Fruit fly (Drosophila melanogaster) whole organism, embryonic: ENCODE results near the gene CG3726.

ENCODE experiments used
- Atf6 ChIP-seq: fragments of 200-800 bp; sonication (Bioruptor generic); IDR thresholded peaks from 2 replicates; pipeline ENCODE4 v1.3.6; 2022; ENCODE audit warnings: missing biosample characterization, missing genetic modification characterization
- Awh ChIP-seq: fragments of 200-800 bp; sonication (Bioruptor generic); IDR thresholded peaks from 2 replicates; pipeline ENCODE4, ENCODE4 v1.3.6; 2022; ENCODE audit warnings: missing biosample characterization, missing genetic modification characterization
- CG10209 ChIP-seq: fragments of 200-800 bp; sonication (Bioruptor generic); optimal IDR thresholded peaks from 3 replicates; lab custom pipeline; 2017; ENCODE audit warnings: missing biosample characterization, mild to moderate bottlenecking, missing genetic modification characterization, missing genetic modification reagents
- CG10565 ChIP-seq: fragments of 200-800 bp; sonication (Bioruptor generic); optimal IDR thresholded peaks from 3 replicates; lab custom pipeline; 2016; ENCODE audit warnings: missing biosample characterization, mild to moderate bottlenecking, missing genetic modification characterization
- CG10979 ChIP-seq: fragments of 200-800 bp; sonication (Bioruptor generic); optimal IDR thresholded peaks from 2 replicates; lab custom pipeline; 2018; ENCODE audit warnings: missing biosample characterization, mild to moderate bottlenecking, missing genetic modification characterization, moderate library complexity
- CG12219 ChIP-seq: fragments of 200-800 bp; sonication (Bioruptor generic); optimal IDR thresholded peaks from 3 replicates; lab custom pipeline; 2018; ENCODE audit warnings: missing biosample characterization, mild to moderate bottlenecking, missing genetic modification characterization
- CG12659 ChIP-seq: fragments of 200-800 bp; sonication (Bioruptor generic); optimal IDR thresholded peaks from 3 replicates; lab custom pipeline; 2017; ENCODE audit warnings: mild to moderate bottlenecking, missing biosample characterization, missing genetic modification reagents, missing genetic modification characterization
- CG15011 ChIP-seq: fragments of 200-800 bp; sonication (Bioruptor generic); optimal IDR thresholded peaks from 3 replicates; lab custom pipeline; 2018; ENCODE audit warnings: missing biosample characterization, mild to moderate bottlenecking, missing genetic modification characterization
- CG1529 ChIP-seq: fragments of 200-800 bp; sonication (Bioruptor generic); optimal IDR thresholded peaks from 3 replicates; lab custom pipeline; 2018; ENCODE audit warnings: missing biosample characterization, missing genetic modification characterization
- CG16815 ChIP-seq: fragments of 200-800 bp; sonication (Bioruptor generic); optimal IDR thresholded peaks from 3 replicates; lab custom pipeline; 2017; ENCODE audit warnings: missing biosample characterization, mild to moderate bottlenecking, missing genetic modification characterization
- CG17359 ChIP-seq: fragments of 200-800 bp; sonication (Bioruptor generic); optimal IDR thresholded peaks from 3 replicates; lab custom pipeline; 2018; ENCODE audit warnings: missing biosample characterization, mild to moderate bottlenecking, missing genetic modification characterization, moderate library complexity
- CG17361 ChIP-seq: fragments of 200-800 bp; sonication (Bioruptor generic); IDR thresholded peaks from 3 replicates; pipeline ENCODE4 v1.3.6; 2022; ENCODE audit warnings: missing biosample characterization, missing genetic modification characterization
- CG17612 ChIP-seq: fragments of 200-800 bp; sonication (Bioruptor generic); IDR thresholded peaks from 2 replicates; pipeline ENCODE4 v1.3.6; 2022; ENCODE audit warnings: missing biosample characterization, missing genetic modification characterization
- CG18011 ChIP-seq: fragments of 200-800 bp; sonication (Bioruptor generic); optimal IDR thresholded peaks from 2 replicates; lab custom pipeline; 2017; ENCODE audit warnings: missing biosample characterization, missing genetic modification characterization, mild to moderate bottlenecking, moderate library complexity, missing genotype
- CG2199 ChIP-seq: fragments of 200-800 bp; sonication (Bioruptor generic); IDR thresholded peaks from 3 replicates; pipeline ENCODE4 v1.3.6; 2022; ENCODE audit warnings: missing biosample characterization, missing genetic modification characterization
- CG2678 ChIP-seq: fragments of 200-800 bp; sonication (Bioruptor generic); optimal IDR thresholded peaks from 3 replicates; lab custom pipeline; 2019; ENCODE audit warnings: missing biosample characterization, mild to moderate bottlenecking, missing genetic modification characterization, moderate library complexity
- CG31441 ChIP-seq: fragments of 200-800 bp; sonication (Bioruptor generic); IDR thresholded peaks from 2 replicates; pipeline ENCODE4 v1.3.6; 2022; ENCODE audit warnings: missing biosample characterization, missing genetic modification characterization
- CG34422 ChIP-seq: fragments of 200-800 bp; sonication (Bioruptor generic); IDR thresholded peaks from 3 replicates; pipeline ENCODE4 v1.3.6; 2022; ENCODE audit warnings: missing biosample characterization, missing genetic modification characterization
- CG3838 ChIP-seq: fragments of 200-800 bp; sonication (Bioruptor generic); optimal IDR thresholded peaks from 3 replicates; lab custom pipeline; 2016; ENCODE audit warnings: missing biosample characterization, missing genetic modification characterization
- CG3847 ChIP-seq: fragments of 200-800 bp; sonication (Bioruptor generic); IDR thresholded peaks from 2 replicates; pipeline ENCODE4 v1.3.6; 2022; ENCODE audit warnings: missing biosample characterization, missing genetic modification characterization
- CG4328 ChIP-seq: fragments of 200-800 bp; sonication (Bioruptor generic); optimal IDR thresholded peaks from 3 replicates; lab custom pipeline; 2017; ENCODE audit warnings: missing biosample characterization, missing genetic modification reagents, missing genetic modification characterization
- CG4360 ChIP-seq: fragments of 200-800 bp; sonication (Bioruptor generic); IDR thresholded peaks from 2 replicates; pipeline ENCODE4 v1.3.6; 2022; ENCODE audit warnings: missing biosample characterization, missing genetic modification characterization
- CG4730 ChIP-seq: fragments of 200-800 bp; sonication (Bioruptor generic); IDR thresholded peaks from 2 replicates; pipeline ENCODE4 v1.3.6; 2022; ENCODE audit warnings: missing biosample characterization, missing genetic modification characterization
- CG6254 ChIP-seq: fragments of 200-800 bp; sonication (Bioruptor generic); optimal IDR thresholded peaks from 3 replicates; lab custom pipeline; 2017; ENCODE audit warnings: mild to moderate bottlenecking, missing biosample characterization, missing genetic modification reagents, missing genetic modification characterization
- Chrac-16 ChIP-seq: fragments of 200-800 bp; sonication (Bioruptor generic); optimal IDR thresholded peaks from 3 replicates; lab custom pipeline; 2016; ENCODE audit warnings: missing biosample characterization, missing genetic modification characterization
- D ChIP-seq, 2 experiments: fragments of 200-800 bp in 1 of 2; fragments of >200 bp in 1 of 2; sonication (Bioruptor generic) in 1 of 2; optimal IDR thresholded peaks; 2 replicates in 1 of 2; 3 replicates in 1 of 2; lab custom pipeline; 2017; ENCODE audit warnings: mild to moderate bottlenecking in 1 of 2, missing biosample characterization in 1 of 2, missing genetic modification characterization in 1 of 2, missing genetic modification reagents in 1 of 2
- Doc2 ChIP-seq: fragments of 200-800 bp; sonication (Bioruptor generic); IDR thresholded peaks from 2 replicates; pipeline ENCODE4 v1.3.6; 2022; ENCODE audit warnings: missing biosample characterization, missing genetic modification characterization
- HmgD ChIP-seq: fragments of 200-800 bp; sonication (Bioruptor generic); optimal IDR thresholded peaks from 3 replicates; lab custom pipeline; 2016; ENCODE audit warnings: missing biosample characterization, missing genetic modification characterization
- Hmx ChIP-seq: fragments of 200-800 bp; sonication (Bioruptor generic); optimal IDR thresholded peaks from 2 replicates; lab custom pipeline; 2016; ENCODE audit warnings: missing biosample characterization, missing genetic modification characterization
- Hr51 ChIP-seq, 2 experiments: fragments of 200-800 bp; sonication (Bioruptor generic); optimal IDR thresholded peaks; 2 replicates in 1 of 2; 3 replicates in 1 of 2; lab custom pipeline; 2016 to 2018; ENCODE audit warnings: missing biosample characterization in 2 of 2, missing genetic modification characterization in 2 of 2, mild to moderate bottlenecking in 1 of 2, moderate library complexity in 1 of 2
- NC2β ChIP-seq: fragments of 200-800 bp; sonication (Bioruptor generic); optimal IDR thresholded peaks from 2 replicates; lab custom pipeline; 2016; ENCODE audit warnings: missing biosample characterization, missing genetic modification characterization
- NfI ChIP-seq: fragments of 200-800 bp; sonication (Bioruptor generic); optimal IDR thresholded peaks from 3 replicates; lab custom pipeline; 2018; ENCODE audit warnings: missing biosample characterization, mild to moderate bottlenecking, missing genetic modification characterization, moderate library complexity
- Poxn ChIP-seq: fragments of 200-800 bp; sonication (Bioruptor generic); IDR thresholded peaks from 2 replicates; pipeline ENCODE4 v1.3.6; 2022; ENCODE audit warnings: missing biosample characterization, missing genetic modification characterization
- Scr ChIP-seq: fragments of 200-800 bp; sonication (Bioruptor generic); IDR thresholded peaks from 2 replicates; pipeline ENCODE4 v1.3.6; 2022; ENCODE audit warnings: missing biosample characterization, missing genetic modification characterization; ENCODE audit not compliant: partially characterized antibody
- Tbp ChIP-seq: fragments of >200 bp; optimal IDR thresholded peaks from 2 replicates; lab custom pipeline; 2018; ENCODE audit warnings: missing biosample characterization, missing genetic modification characterization
- ara ChIP-seq: fragments of 200-800 bp; sonication (Bioruptor generic); IDR thresholded peaks from 2 replicates; pipeline ENCODE4 v1.3.6; 2022; ENCODE audit warnings: missing biosample characterization, missing genetic modification characterization
- bcd ChIP-seq: fragments of 200-800 bp; sonication (Bioruptor generic); optimal IDR thresholded peaks from 2 replicates; lab custom pipeline; 2017; ENCODE audit warnings: missing biosample characterization, mild to moderate bottlenecking, missing genetic modification characterization
- dati ChIP-seq: fragments of 200-800 bp; sonication (Bioruptor generic); IDR thresholded peaks from 2 replicates; pipeline ENCODE4 v1.3.6; 2022; ENCODE audit warnings: missing biosample characterization, missing genetic modification characterization
- dimm ChIP-seq: fragments of 200-800 bp; sonication (Bioruptor generic); IDR thresholded peaks from 2 replicates; pipeline ENCODE4 v1.3.6; 2022; ENCODE audit warnings: missing biosample characterization, missing genetic modification characterization
- dmrt11E ChIP-seq: fragments of 200-800 bp; sonication (Bioruptor generic); optimal IDR thresholded peaks from 3 replicates; lab custom pipeline; 2018; ENCODE audit warnings: missing biosample characterization, mild to moderate bottlenecking, missing genetic modification characterization, moderate library complexity
- dmrt99B ChIP-seq: fragments of 200-800 bp; sonication (Bioruptor generic); optimal IDR thresholded peaks from 2 replicates; lab custom pipeline; 2018; ENCODE audit warnings: missing biosample characterization, mild to moderate bottlenecking, missing genetic modification characterization, moderate library complexity
- fru ChIP-seq: fragments of >200 bp; optimal IDR thresholded peaks from 2 replicates; lab custom pipeline; 2017
- ftz-f1 ChIP-seq: fragments of 200-800 bp; sonication (Bioruptor generic); optimal IDR thresholded peaks from 2 replicates; lab custom pipeline; 2016; ENCODE audit warnings: missing biosample characterization, missing genetic modification characterization
- grau ChIP-seq: fragments of 200-800 bp; optimal IDR thresholded peaks from 3 replicates; lab custom pipeline; 2019; ENCODE audit warnings: missing biosample characterization, mild to moderate bottlenecking, missing genetic modification characterization, moderate library complexity
- mam ChIP-seq: fragments of 200-800 bp; sonication (Bioruptor generic); optimal IDR thresholded peaks from 3 replicates; lab custom pipeline; 2016; ENCODE audit warnings: missing biosample characterization, missing genetic modification characterization
- peb ChIP-seq: fragments of 200-800 bp; sonication (Bioruptor generic); IDR thresholded peaks from 2 replicates; pipeline ENCODE4 v1.3.6; 2022; ENCODE audit warnings: missing biosample characterization, missing genetic modification characterization
- slou ChIP-seq: fragments of 200-800 bp; sonication (Bioruptor generic); optimal IDR thresholded peaks from 3 replicates; lab custom pipeline; 2016; ENCODE audit warnings: missing biosample characterization, missing genetic modification characterization
- sna ChIP-seq: fragments of 200-800 bp; sonication (Bioruptor generic); IDR thresholded peaks from 2 replicates; pipeline ENCODE4 v1.3.6; 2022; ENCODE audit warnings: missing biosample characterization, missing genetic modification characterization; ENCODE audit not compliant: partially characterized antibody
- trem ChIP-seq: fragments of 200-800 bp; optimal IDR thresholded peaks from 3 replicates; lab custom pipeline; 2019; ENCODE audit warnings: missing biosample characterization, mild to moderate bottlenecking, missing genetic modification characterization, moderate library complexity

Gene CG3726

dm6 chrX:5972030-5972429 lies 55.1 kb downstream of the CG3726 start (continued):
- TF ChIP-seq D (optimal IDR thresholded peaks at IDR 0.05; lab: Kevin White, UChicago) (no peak), D (GFP tag; optimal IDR thresholded peaks at IDR 0.05; lab: Kevin White, UChicago) (peak; percentile 45), CG10565 (GFP tag; lab: Kevin White, UChicago) (no peak), ftz-f1 (GFP tag; lab: Kevin White, UChicago) (no peak), CG17612 (GFP tag; lab: Robert Waterston, UW) (no peak), CG12659 (GFP tag; lab: Kevin White, UChicago) (peak; percentile 14), dmrt11E (tag; lab: Kevin White, UChicago) (peak; percentile 48), CG1529 (peak; percentile 7), CG4730 (GFP tag; lab: Robert Waterston, UW) (peak; percentile 44; the same call in 1 of the 2 replicates), NC2β (GFP tag; lab: Kevin White, UChicago) (no peak), CG2678 (tag; lab: Kevin White, UChicago) (peak; percentile 32), Atf6 (GFP tag; lab: Robert Waterston, UW) (0 out of 2 replicates have a peak, but pooled peaks have one; percentile 19), dimm (GFP tag; lab: Robert Waterston, UW) (peak; percentile 38; the same call in 1 of the 2 replicates), CG16815 (GFP tag; lab: Kevin White, UChicago) (peak; percentile 17), CG34422 (GFP tag; lab: Robert Waterston, UW) (no peak), CG4360 (GFP tag; lab: Robert Waterston, UW) (peak; percentile 77), ara (GFP tag; lab: Robert Waterston, UW) (peak; percentile 59; the same call in 1 of the 2 replicates), CG2199 (0 out of 3 replicates have a peak, but pooled peaks have one; percentile 40), CG3838 (GFP tag; lab: Kevin White, UChicago) (no peak), Hr51 (GFP tag; optimal IDR thresholded peaks at IDR 0.05; lab: Kevin White, UChicago) (peak in 1 of 2 experiments; percentile 35), Chrac-16 (GFP tag; lab: Kevin White, UChicago) (peak; percentile 14), CG17359 (tag; lab: Kevin White, UChicago) (peak; percentile 41), Hmx (GFP tag; lab: Kevin White, UChicago) (no peak)

DNA sequence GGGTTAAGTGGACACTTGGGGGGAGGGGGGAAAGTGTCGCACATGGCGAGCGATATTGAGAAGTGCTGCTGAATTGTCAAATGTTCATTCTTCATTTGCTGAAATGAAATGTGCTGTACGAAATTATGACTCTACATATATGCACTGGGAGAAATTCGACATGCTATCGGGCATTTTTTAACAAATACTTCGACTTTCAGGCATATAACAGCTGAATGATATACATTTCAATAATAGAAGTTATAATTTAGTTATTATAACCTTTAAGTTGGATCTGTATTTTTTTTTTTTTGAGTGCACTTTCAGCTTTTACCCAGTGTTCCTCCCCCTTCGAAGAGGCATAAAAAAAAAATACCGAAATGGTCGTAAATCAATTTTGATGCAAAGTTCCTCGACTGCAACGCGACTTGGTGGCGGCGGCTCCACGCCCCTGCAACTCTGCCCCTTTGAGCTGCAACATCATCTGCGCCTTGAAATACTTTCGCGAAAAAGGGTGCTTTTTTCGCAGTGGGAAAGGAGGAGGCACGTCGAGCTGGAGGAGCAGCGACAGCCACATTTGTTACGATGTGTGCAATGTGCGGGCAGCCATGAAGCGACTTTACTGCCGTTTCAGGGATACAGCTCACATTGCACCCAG lies 56.6 kb downstream of the CG3726 start:
- TF ChIP-seq mam: no peak
- TF ChIP-seq Awh (GFP tag; lab: Robert Waterston, UW): 0 out of 2 replicates have a peak, but pooled peaks have one; percentile 43
- peak; percentile 12 for TF ChIP-seq NfI (GFP tag; lab: Kevin White, UChicago)
- no peak for TF ChIP-seq HmgD (GFP tag; lab: Kevin White, UChicago)
- TF ChIP-seq CG31441: peak; percentile 62
- TF ChIP-seq grau (tag; lab: Kevin White, UChicago): peak; percentile 18
- TF ChIP-seq Poxn (GFP tag; lab: Robert Waterston, UW): no peak
- no peak for TF ChIP-seq dati (GFP tag; lab: Robert Waterston, UW)
- TF ChIP-seq CG12219: no peak
- TF ChIP-seq CG4328 (GFP tag; lab: Kevin White, UChicago): no peak
- no peak for TF ChIP-seq CG18011 (GFP tag; lab: Kevin White, UChicago)
- TF ChIP-seq sna (GFP tag; lab: Robert Waterston, UW): no peak
- TF ChIP-seq bcd (GFP tag; lab: Kevin White, UChicago): no peak
- TF ChIP-seq CG3847 (GFP tag; lab: Robert Waterston, UW): no peak
- TF ChIP-seq Doc2: no peak
- peak; percentile 46; the same call in 1 of the 3 replicates for TF ChIP-seq CG17361 (GFP tag; lab: Robert Waterston, UW)
- no peak for TF ChIP-seq trem
- no peak for TF ChIP-seq CG10209 (GFP tag; lab: Kevin White, UChicago)
- peak; percentile 43 for TF ChIP-seq dmrt99B (tag; lab: Kevin White, UChicago)
- no peak for TF ChIP-seq fru (lab: Kevin White, UChicago)
- no peak for TF ChIP-seq peb
- TF ChIP-seq slou (GFP tag; lab: Kevin White, UChicago): no peak
- TF ChIP-seq Scr (GFP tag; lab: Robert Waterston, UW): no peak
- TF ChIP-seq Tbp (GFP tag; lab: Kevin White, UChicago): no peak
- no peak for TF ChIP-seq CG6254 (GFP tag; lab: Kevin White, UChicago)
- peak; percentile 44 for TF ChIP-seq CG10979 (tag; lab: Kevin White, UChicago)
- TF ChIP-seq CG15011 (GFP tag; lab: Kevin White, UChicago): no peak
